Fruit fly (Drosophila melanogaster) whole organism, embryonic: ENCODE measurements around the gene Wdr92.

Experiments used
- Abd-B ChIP-seq: fragments of 200-800 bp; sonication (Bioruptor generic); optimal IDR thresholded peaks from 2 replicates; lab custom pipeline; 2018; ENCODE audit warnings: missing biosample characterization, mild to moderate bottlenecking, missing genetic modification characterization, moderate library complexity
- CG10209 ChIP-seq: fragments of 200-800 bp; sonication (Bioruptor generic); optimal IDR thresholded peaks from 3 replicates; lab custom pipeline; 2017; ENCODE audit warnings: missing biosample characterization, mild to moderate bottlenecking, missing genetic modification characterization, missing genetic modification reagents
- CG11456 ChIP-seq: fragments of 200-800 bp; sonication (Bioruptor generic); IDR thresholded peaks from 3 replicates; pipeline ENCODE4 v1.3.6; 2022; ENCODE audit warnings: missing biosample characterization, missing genetic modification characterization
- CG13624 ChIP-seq: fragments of 200-800 bp; sonication (Bioruptor generic); optimal IDR thresholded peaks from 2 replicates; lab custom pipeline; 2016; ENCODE audit warnings: missing biosample characterization, missing genetic modification characterization
- CG15601 ChIP-seq: fragments of 200-800 bp; sonication (Bioruptor generic); optimal IDR thresholded peaks from 3 replicates; lab custom pipeline; 2019; ENCODE audit warnings: missing biosample characterization, mild to moderate bottlenecking, missing genetic modification characterization, moderate library complexity
- CG17385 ChIP-seq: fragments of 200-800 bp; sonication (Bioruptor generic); optimal IDR thresholded peaks from 3 replicates; lab custom pipeline; 2018; ENCODE audit warnings: missing biosample characterization, mild to moderate bottlenecking, missing genetic modification characterization
- CG18476 ChIP-seq: fragments of 200-800 bp; sonication (Bioruptor generic); optimal IDR thresholded peaks from 2 replicates; lab custom pipeline; 2016; ENCODE audit warnings: missing biosample characterization, mild to moderate bottlenecking, missing genetic modification characterization
- CG18599 ChIP-seq: fragments of 200-800 bp; sonication (Bioruptor generic); optimal IDR thresholded peaks from 3 replicates; lab custom pipeline; 2017; ENCODE audit warnings: missing biosample characterization, missing genetic modification characterization, mild to moderate bottlenecking, moderate library complexity, missing genetic modification reagents
- CG18619 ChIP-seq: fragments of 200-800 bp; sonication (Bioruptor generic); optimal IDR thresholded peaks from 3 replicates; lab custom pipeline; 2017; ENCODE audit warnings: missing biosample characterization, mild to moderate bottlenecking, missing genetic modification characterization
- CG2116 ChIP-seq: fragments of 200-800 bp; sonication (Bioruptor generic); optimal IDR thresholded peaks from 3 replicates; lab custom pipeline; 2018; ENCODE audit warnings: missing biosample characterization, mild to moderate bottlenecking, missing genetic modification characterization
- CG3163 ChIP-seq: fragments of 200-800 bp; sonication (Bioruptor generic); optimal IDR thresholded peaks from 3 replicates; lab custom pipeline; 2016; ENCODE audit warnings: missing biosample characterization, missing genetic modification characterization
- CG34224 ChIP-seq: fragments of 200-800 bp; sonication (Bioruptor generic); IDR thresholded peaks from 3 replicates; pipeline ENCODE4 v1.3.6; 2022; ENCODE audit warnings: missing biosample characterization, missing genetic modification characterization; ENCODE audit not compliant: partially characterized antibody
- CG4282 ChIP-seq: fragments of 200-800 bp; sonication (Bioruptor generic); optimal IDR thresholded peaks from 2 replicates; lab custom pipeline; 2016; ENCODE audit warnings: missing biosample characterization, missing genetic modification characterization
- CG4328 ChIP-seq: fragments of 200-800 bp; sonication (Bioruptor generic); optimal IDR thresholded peaks from 3 replicates; lab custom pipeline; 2017; ENCODE audit warnings: missing biosample characterization, missing genetic modification reagents, missing genetic modification characterization
- CG4404 ChIP-seq: fragments of 200-800 bp; sonication (Bioruptor generic); IDR thresholded peaks from 2 replicates; pipeline ENCODE4 v1.3.6; 2022; ENCODE audit warnings: missing biosample characterization, missing genetic modification characterization
- CG4854 ChIP-seq: fragments of 200-800 bp; sonication (Bioruptor generic); optimal IDR thresholded peaks from 2 replicates; lab custom pipeline; 2016; ENCODE audit warnings: missing biosample characterization, missing genetic modification characterization, inconsistent platforms
- CG5180 ChIP-seq: fragments of 200-800 bp; sonication (Bioruptor generic); optimal IDR thresholded peaks from 3 replicates; lab custom pipeline; 2017; ENCODE audit warnings: missing biosample characterization, missing genetic modification characterization, mild to moderate bottlenecking, moderate library complexity, missing genetic modification reagents
- CG7745 ChIP-seq: fragments of 200-800 bp; sonication (Bioruptor generic); optimal IDR thresholded peaks from 2 replicates; lab custom pipeline; 2018; ENCODE audit warnings: missing biosample characterization, mild to moderate bottlenecking, missing genetic modification characterization, moderate library complexity
- CG8765 ChIP-seq: fragments of 200-800 bp; sonication (Bioruptor generic); IDR thresholded peaks from 2 replicates; pipeline ENCODE4 v1.3.6; 2022; ENCODE audit warnings: missing biosample characterization, missing genetic modification characterization
- Deaf1 ChIP-seq: fragments of 200-800 bp; optimal IDR thresholded peaks from 3 replicates; lab custom pipeline; 2019; ENCODE audit warnings: missing biosample characterization, mild to moderate bottlenecking, missing genetic modification characterization, moderate library complexity
- E2f1 ChIP-seq: fragments of 200-800 bp; sonication (Bioruptor generic); IDR thresholded peaks from 2 replicates; pipeline ENCODE4 v1.3.6; 2022; ENCODE audit warnings: missing biosample characterization, missing genetic modification characterization
- ERR ChIP-seq: fragments of 200-800 bp; sonication (Bioruptor generic); optimal IDR thresholded peaks from 2 replicates; lab custom pipeline; 2016; ENCODE audit warnings: missing biosample characterization, missing genetic modification characterization
- HHEX ChIP-seq: fragments of 200-800 bp; sonication (Bioruptor generic); optimal IDR thresholded peaks from 3 replicates; lab custom pipeline; 2017; ENCODE audit warnings: missing biosample characterization, mild to moderate bottlenecking, missing genetic modification characterization, missing genetic modification reagents
- HLHmδ ChIP-seq: fragments of 200-800 bp; sonication (Bioruptor generic); optimal IDR thresholded peaks from 2 replicates; lab custom pipeline; 2018; ENCODE audit warnings: missing biosample characterization, mild to moderate bottlenecking, missing genetic modification characterization, moderate library complexity
- HmgD ChIP-seq: fragments of 200-800 bp; sonication (Bioruptor generic); optimal IDR thresholded peaks from 3 replicates; lab custom pipeline; 2016; ENCODE audit warnings: missing biosample characterization, missing genetic modification characterization
- Hsf ChIP-seq: fragments of 200-800 bp; sonication (Bioruptor generic); optimal IDR thresholded peaks from 3 replicates; lab custom pipeline; 2016; ENCODE audit warnings: missing biosample characterization, missing genetic modification characterization
- Lim3 ChIP-seq: fragments of 200-800 bp; sonication (Bioruptor generic); IDR thresholded peaks from 2 replicates; pipeline ENCODE4 v1.3.6; 2022; ENCODE audit warnings: missing biosample characterization, missing genetic modification characterization
- Usf ChIP-seq: fragments of 200-800 bp; sonication (Bioruptor generic); optimal IDR thresholded peaks from 2 replicates; lab custom pipeline; 2017; ENCODE audit warnings: missing genotype, missing biosample characterization, missing genetic modification characterization
- abd-A ChIP-seq: fragments of 200-800 bp; sonication (Bioruptor generic); optimal IDR thresholded peaks from 3 replicates; lab custom pipeline; 2019; ENCODE audit warnings: missing biosample characterization, mild to moderate bottlenecking, missing genetic modification characterization, moderate library complexity
- aop ChIP-seq: fragments of 200-800 bp; sonication (Bioruptor generic); IDR thresholded peaks from 2 replicates; pipeline ENCODE4 v1.3.6; 2022; ENCODE audit warnings: missing biosample characterization, missing genetic modification characterization
- ash1 ChIP-seq: fragments of 200-800 bp; sonication (Bioruptor generic); optimal IDR thresholded peaks from 2 replicates; lab custom pipeline; 2018; ENCODE audit warnings: missing biosample characterization, mild to moderate bottlenecking, missing genetic modification characterization
- az2 ChIP-seq: fragments of 200-800 bp; sonication (Bioruptor generic); optimal IDR thresholded peaks from 3 replicates; lab custom pipeline; 2016; ENCODE audit warnings: missing biosample characterization, missing genetic modification characterization
- bigmax ChIP-seq: fragments of 200-800 bp; sonication (Bioruptor generic); optimal IDR thresholded peaks from 2 replicates; lab custom pipeline; 2018; ENCODE audit warnings: missing biosample characterization, mild to moderate bottlenecking, missing genetic modification characterization
- cas ChIP-seq: fragments of 200-800 bp; sonication (Bioruptor generic); IDR thresholded peaks from 2 replicates; pipeline ENCODE4 v1.3.6; 2022; ENCODE audit warnings: missing biosample characterization, missing genetic modification characterization
- chif ChIP-seq, 2 experiments: fragments of 200-800 bp; sonication (Bioruptor generic); optimal IDR thresholded peaks; 3 replicates each; lab custom pipeline; 2016; ENCODE audit warnings: missing biosample characterization in 2 of 2, missing genetic modification characterization in 2 of 2
- chm ChIP-seq: fragments of 200-800 bp; sonication (Bioruptor generic); IDR thresholded peaks from 2 replicates; pipeline ENCODE4 v1.3.6; 2022; ENCODE audit warnings: missing biosample characterization, missing genetic modification characterization
- da ChIP-seq: fragments of 200-800 bp; sonication (Bioruptor generic); optimal IDR thresholded peaks from 2 replicates; lab custom pipeline; 2016; ENCODE audit warnings: missing biosample characterization, missing genetic modification characterization
- fru ChIP-seq: fragments of >200 bp; optimal IDR thresholded peaks from 2 replicates; lab custom pipeline; 2017
- knrl ChIP-seq: fragments of 200-800 bp; sonication (Bioruptor generic); IDR thresholded peaks from 3 replicates; pipeline ENCODE4 v1.3.6; 2022; ENCODE audit warnings: missing biosample characterization, missing genetic modification characterization; ENCODE audit not compliant: partially characterized antibody
- lmd ChIP-seq: fragments of 200-800 bp; sonication (Bioruptor generic); IDR thresholded peaks from 2 replicates; pipeline ENCODE4 v1.3.6; 2022; ENCODE audit warnings: missing biosample characterization, missing genetic modification characterization
- maf-S ChIP-seq: fragments of 200-800 bp; sonication (Bioruptor generic); optimal IDR thresholded peaks from 2 replicates; lab custom pipeline; 2016; ENCODE audit warnings: missing biosample characterization, missing genetic modification characterization
- nau ChIP-seq: fragments of 200-800 bp; sonication (Bioruptor generic); optimal IDR thresholded peaks from 3 replicates; lab custom pipeline; 2017; ENCODE audit warnings: missing biosample characterization, mild to moderate bottlenecking, missing genetic modification characterization, missing genetic modification reagents
- odd ChIP-seq: fragments of 200-800 bp; sonication (Bioruptor generic); optimal IDR thresholded peaks from 2 replicates; lab custom pipeline; 2017; ENCODE audit warnings: missing biosample characterization, mild to moderate bottlenecking, missing genetic modification characterization
- prd ChIP-seq, 3 experiments: fragments of >200 bp in 2 of 3; fragments of 200-800 bp in 1 of 3; sonication (Bioruptor generic) in 1 of 3; optimal IDR thresholded peaks in 2 of 3; IDR thresholded peaks in 1 of 3; 2 replicates in 2 of 3; 3 replicates in 1 of 3; pipeline versions ENCODE4 v1.3.6 to Lab custom; 2017 to 2022; ENCODE audit warnings: missing biosample characterization in 1 of 3, missing genetic modification characterization in 1 of 3
- pros ChIP-seq: fragments of 200-800 bp; sonication (Bioruptor generic); optimal IDR thresholded peaks from 3 replicates; lab custom pipeline; 2019; ENCODE audit warnings: missing biosample characterization, mild to moderate bottlenecking, missing genetic modification characterization, moderate library complexity
- ranshi ChIP-seq: fragments of 200-800 bp; sonication (Bioruptor generic); IDR thresholded peaks from 2 replicates; pipeline ENCODE4 v1.3.6; 2022; ENCODE audit warnings: missing biosample characterization, missing genetic modification characterization
- run ChIP-seq: fragments of 200-800 bp; sonication (Bioruptor generic); optimal IDR thresholded peaks from 3 replicates; lab custom pipeline; 2018; ENCODE audit warnings: missing biosample characterization, mild to moderate bottlenecking, missing genetic modification characterization
- sim ChIP-seq: fragments of 200-800 bp; sonication (Bioruptor generic); IDR thresholded peaks from 2 replicates; pipeline ENCODE4 v1.3.6; 2022; ENCODE audit warnings: missing biosample characterization, missing genetic modification characterization
- wdn ChIP-seq: fragments of 200-800 bp; sonication (Bioruptor generic); IDR thresholded peaks from 2 replicates; pipeline ENCODE4 v1.3.6; 2022; ENCODE audit warnings: missing biosample characterization, missing genetic modification characterization
- zen2 ChIP-seq: fragments of 200-800 bp; sonication (Bioruptor generic); IDR thresholded peaks from 3 replicates; pipeline ENCODE4 v1.3.6; 2022; ENCODE audit warnings: missing biosample characterization, missing genetic modification characterization; ENCODE audit not compliant: partially characterized antibody
- zfh1 ChIP-seq: fragments of 200-800 bp; sonication (Bioruptor generic); IDR thresholded peaks from 3 replicates; pipeline ENCODE4 v1.3.6; 2022; ENCODE audit warnings: missing biosample characterization, missing genetic modification characterization

The Wdr92 gene

dm6 chr3L:17895815-17896275, 12.1 kb upstream of the Wdr92 start, which contains the start of gene Tsp74F (continued):
- TF ChIP-seq da, result no peak
- TF ChIP-seq CG34224 (GFP tag; lab: Robert Waterston, UW), result no peak
- TF ChIP-seq CG5180, result peak; percentile 19
- no peak for TF ChIP-seq CG18599 (GFP tag; lab: Kevin White, UChicago)
- no peak for TF ChIP-seq CG18476 (GFP tag; lab: Kevin White, UChicago)
- no peak for TF ChIP-seq CG2116
- TF ChIP-seq CG4282 (GFP tag; lab: Kevin White, UChicago), result no peak
- no peak for TF ChIP-seq zfh1
- TF ChIP-seq E2f1 (GFP tag; lab: Robert Waterston, UW), result no peak
- TF ChIP-seq CG4328 (GFP tag; lab: Kevin White, UChicago), result no peak
- no peak for TF ChIP-seq lmd
- TF ChIP-seq odd, result peak; percentile 27
- TF ChIP-seq CG10209 (GFP tag; lab: Kevin White, UChicago), result no peak
- TF ChIP-seq ERR (GFP tag; lab: Kevin White, UChicago), result no peak
- no peak for TF ChIP-seq chm
- TF ChIP-seq run (tag; lab: Kevin White, UChicago), result peak; percentile 75
- no peak for TF ChIP-seq CG18619
- TF ChIP-seq bigmax (GFP tag; lab: Kevin White, UChicago), result no peak
- no peak for TF ChIP-seq sim
- no peak for TF ChIP-seq CG7745 (tag; lab: Kevin White, UChicago)
- no peak for TF ChIP-seq ash1 (GFP tag; lab: Kevin White, UChicago)
- TF ChIP-seq pros, result no peak
- TF ChIP-seq Abd-B (GFP tag; lab: Kevin White, UChicago), result no peak
- no peak for TF ChIP-seq Usf (GFP tag; lab: Kevin White, UChicago)
- no peak for TF ChIP-seq HLHmδ (GFP tag; lab: Kevin White, UChicago)
- TF ChIP-seq CG3163 (GFP tag; lab: Kevin White, UChicago), result peak; percentile 41
- TF ChIP-seq CG4404 (GFP tag; lab: Robert Waterston, UW), result no peak
- TF ChIP-seq CG17385 (GFP tag; lab: Kevin White, UChicago), result no peak
- TF ChIP-seq knrl (GFP tag; lab: Robert Waterston, UW), result no peak
- TF ChIP-seq CG13624, result no peak
- no peak for TF ChIP-seq chif (GFP tag; optimal IDR thresholded peaks at IDR 0.05; lab: Kevin White, UChicago)
- no peak for TF ChIP-seq CG4854 (GFP tag; lab: Kevin White, UChicago)
- TF ChIP-seq HHEX, result peak; percentile 28
- peak; percentile 33 for TF ChIP-seq nau
- TF ChIP-seq aop (GFP tag; lab: Robert Waterston, UW), result no peak
- peak; percentile 34; the same call in 1 of the 3 replicates for TF ChIP-seq zen2
- TF ChIP-seq prd (optimal IDR thresholded peaks at IDR 0.05; lab: Kevin White, UChicago), result no peak
- TF ChIP-seq prd (GFP tag; IDR thresholded peaks at IDR 0.05; lab: Robert Waterston, UW), result no peak
- no peak for TF ChIP-seq az2 (GFP tag; lab: Kevin White, UChicago)
- TF ChIP-seq Deaf1, result peak; percentile 84
- no peak for TF ChIP-seq maf-S (GFP tag; lab: Kevin White, UChicago)
- TF ChIP-seq wdn (GFP tag; lab: Robert Waterston, UW), result no peak
- TF ChIP-seq abd-A, result no peak
- no peak for TF ChIP-seq Lim3
- no peak for TF ChIP-seq HmgD (GFP tag; lab: Kevin White, UChicago)
- TF ChIP-seq Hsf (GFP tag; lab: Kevin White, UChicago), result no peak
- TF ChIP-seq cas (GFP tag; lab: Robert Waterston, UW), result no peak
- no peak for TF ChIP-seq ranshi (GFP tag; lab: Robert Waterston, UW)
- TF ChIP-seq CG11456 (GFP tag; lab: Robert Waterston, UW), result no peak
- TF ChIP-seq fru (lab: Kevin White, UChicago), result no peak
- TF ChIP-seq CG8765 (GFP tag; lab: Robert Waterston, UW), result no peak
- TF ChIP-seq CG15601 (tag; lab: Kevin White, UChicago), result no peak
